Worm (Caenorhabditis elegans) whole organism, early embryonic: ENCODE results near the gene C09F9.1.

Experiments used
- F13C5.2 ChIP-seq: sonication (generic microtip); optimal IDR thresholded peaks from 2 replicates; lab custom pipeline; 2017; ENCODE audit warnings: mild to moderate bottlenecking, missing genetic modification characterization, inconsistent platforms, missing compliant biosample characterization
- ceh-36 ChIP-seq: sonication (generic microtip); optimal IDR thresholded peaks from 2 replicates; lab custom pipeline; 2016; ENCODE audit warnings: missing genetic modification characterization, inconsistent platforms, missing compliant biosample characterization
- ets-7 ChIP-seq: sonication (generic microtip); optimal IDR thresholded peaks from 2 replicates; lab custom pipeline; 2016; ENCODE audit warnings: missing genotype, missing genetic modification characterization, missing compliant biosample characterization
- flt-1 ChIP-seq: fragments of 200-800 bp; sonication (Bioruptor generic); IDR thresholded peaks from 2 replicates; pipeline ENCODE4 v1.3.6; 2022; ENCODE audit warnings: missing genetic modification characterization, missing compliant biosample characterization
- hmbx-1 ChIP-seq: sonication (generic microtip); optimal IDR thresholded peaks from 2 replicates; lab custom pipeline; 2016; ENCODE audit warnings: mild to moderate bottlenecking, missing genetic modification characterization, missing compliant biosample characterization
- pes-1 ChIP-seq: fragments of 200-800 bp; sonication (Bioruptor generic); IDR thresholded peaks from 2 replicates; pipeline ENCODE4 v1.3.6; 2022; ENCODE audit warnings: missing genetic modification reagents, missing genetic modification characterization, missing compliant biosample characterization
- scrt-1 ChIP-seq: fragments of 200-800 bp; sonication (Bioruptor generic); IDR thresholded peaks from 2 replicates; pipeline ENCODE4 v1.3.6; 2022; ENCODE audit warnings: missing genetic modification characterization, missing compliant biosample characterization
- tbx-11 ChIP-seq: fragments of 200-800 bp; sonication (Bioruptor generic); IDR thresholded peaks from 2 replicates; pipeline ENCODE4 v1.3.6; 2022; ENCODE audit warnings: missing genetic modification characterization, missing compliant biosample characterization
- tbx-37 ChIP-seq: fragments of 200-800 bp; sonication (Bioruptor generic); conservative IDR thresholded peaks from 2 replicates; pipeline ENCODE4 v1.3.6; 2022; ENCODE audit warnings: missing genetic modification reagents, missing genetic modification characterization, missing compliant biosample characterization
- tra-4 ChIP-seq: sonication (generic microtip); optimal IDR thresholded peaks from 2 replicates; lab custom pipeline; 2017; ENCODE audit warnings: missing genetic modification characterization, missing compliant biosample characterization

The C09F9.1 gene

ce11 chrII:14739143-14739542, 41.0 kb downstream of the C09F9.1 start, which contains the start of gene npr-34:
npr-34 (minus strand) TSS chrII:14739243.
- TF ChIP-seq ceh-36 (tag; lab: Kevin White, UChicago) (no peak), F13C5.2 (tag; lab: Kevin White, UChicago) (no peak), tra-4 (tag; lab: Kevin White, UChicago) (no peak), hmbx-1 (no peak), flt-1 (GFP tag; lab: Robert Waterston, UW) (no peak), scrt-1 (GFP tag; lab: Robert Waterston, UW) (no peak), pes-1 (GFP tag; lab: Robert Waterston, UW) (no peak), tbx-11 (GFP tag; lab: Robert Waterston, UW) (no peak)

- TF ChIP-seq ets-7 (tag; lab: Kevin White, UChicago) = no peak
- no peak for TF ChIP-seq flt-1 (GFP tag; lab: Robert Waterston, UW)
- TF ChIP-seq F13C5.2 (tag; lab: Kevin White, UChicago) = no peak
- TF ChIP-seq tbx-37 (GFP tag; lab: Robert Waterston, UW) = no peak
- no peak for TF ChIP-seq tbx-11 (GFP tag; lab: Robert Waterston, UW)
- TF ChIP-seq hmbx-1 = no peak
Observed at ce11 chrII:14745127-14745526, 47.0 kb downstream of the C09F9.1 start.
